Fruit fly (Drosophila melanogaster) whole organism: ENCODE data around the gene mxc.

Source experiments
- CG8478 ChIP-seq: fragments of >200 bp; optimal IDR thresholded peaks from 2 replicates; lab custom pipeline; 2018; ENCODE audit warnings: inconsistent platforms
- Dll ChIP-seq: fragments of >200 bp; optimal IDR thresholded peaks from 2 replicates; lab custom pipeline; 2017
- EcR ChIP-seq, 2 experiments: fragments of >200 bp; optimal IDR thresholded peaks; 2 replicates each; lab custom pipeline; 2017; ENCODE audit warnings: missing biosample characterization in 2 of 2, missing genetic modification characterization in 2 of 2, missing genetic modification reagents in 2 of 2
- pan ChIP-seq: fragments of >200 bp; optimal IDR thresholded peaks from 2 replicates; lab custom pipeline; 2017
- psq ChIP-seq: fragments of >200 bp; optimal IDR thresholded peaks from 2 replicates; lab custom pipeline; 2017
- usp ChIP-seq: fragments of >200 bp; optimal IDR thresholded peaks from 2 replicates; lab custom pipeline; 2017; ENCODE audit warnings: missing biosample characterization, missing genetic modification characterization, mixed read lengths

Gene mxc

dm6 chrX:9243417-9243884 lies at the start of gene mxc, which contains the start of gene Larp7:
Gene mxc, minus strand, starts transcription at chrX:9243467.
Gene Larp7, plus strand, starts transcription at chrX:9243817.
- TF ChIP-seq psq (no peak), usp (GFP tag; lab: Kevin White, UChicago) (no peak), pan (lab: Kevin White, UChicago) (no peak), Dll (lab: Kevin White, UChicago) (no peak), CG8478 (lab: Kevin White, UChicago) (no peak), EcR (GFP tag; optimal IDR thresholded peaks at IDR 0.05; lab: Kevin White, UChicago) (no peak)

dm6 chrX:9291270-9291669 lies 48.0 kb upstream of the mxc start:
- TF ChIP-seq EcR (GFP tag; optimal IDR thresholded peaks at IDR 0.05; lab: Kevin White, UChicago): no peak
- no peak for TF ChIP-seq Dll (lab: Kevin White, UChicago)
- no peak for TF ChIP-seq CG8478 (lab: Kevin White, UChicago)
- TF ChIP-seq usp (GFP tag; lab: Kevin White, UChicago): no peak
- no peak for TF ChIP-seq psq
- TF ChIP-seq pan (lab: Kevin White, UChicago): no peak

dm6 chrX:9286386-9286785 lies 43.1 kb upstream of the mxc start:
- no peak for TF ChIP-seq pan (lab: Kevin White, UChicago)
- TF ChIP-seq usp (GFP tag; lab: Kevin White, UChicago): no peak
- TF ChIP-seq EcR (GFP tag; optimal IDR thresholded peaks at IDR 0.05; lab: Kevin White, UChicago): no peak
- no peak for TF ChIP-seq Dll (lab: Kevin White, UChicago)
- TF ChIP-seq psq: no peak
- no peak for TF ChIP-seq CG8478 (lab: Kevin White, UChicago)

dm6 chrX:9284024-9284738 lies 40.9 kb upstream of the mxc start, which contains the start of gene lz:
Gene lz, plus strand, starts transcription at chrX:9284649.
- no peak for TF ChIP-seq usp (GFP tag; lab: Kevin White, UChicago)
- TF ChIP-seq Dll (lab: Kevin White, UChicago): peak; percentile 42

dm6 chrX:9282783-9283289 lies 39.6 kb upstream of the mxc start, which contains the start of gene c11.1:
Gene c11.1, minus strand, starts transcription at chrX:9283117.
- no peak for TF ChIP-seq CG8478 (lab: Kevin White, UChicago)
- no peak for TF ChIP-seq pan (lab: Kevin White, UChicago)
- no peak for TF ChIP-seq Dll (lab: Kevin White, UChicago)
- TF ChIP-seq usp (GFP tag; lab: Kevin White, UChicago): no peak
- TF ChIP-seq EcR (GFP tag; optimal IDR thresholded peaks at IDR 0.05; lab: Kevin White, UChicago): no peak
- no peak for TF ChIP-seq psq

dm6 chrX:9281998-9282644 lies 38.9 kb upstream of the mxc start:
- TF ChIP-seq CG8478 (lab: Kevin White, UChicago): no peak
- no peak for TF ChIP-seq EcR (GFP tag; optimal IDR thresholded peaks at IDR 0.05; lab: Kevin White, UChicago)
- no peak for TF ChIP-seq pan (lab: Kevin White, UChicago)
- no peak for TF ChIP-seq usp (GFP tag; lab: Kevin White, UChicago)

- TF ChIP-seq pan (lab: Kevin White, UChicago) (no peak), usp (GFP tag; lab: Kevin White, UChicago) (no peak), psq (no peak), Dll (lab: Kevin White, UChicago) (no peak), CG8478 (lab: Kevin White, UChicago) (no peak), EcR (GFP tag; optimal IDR thresholded peaks at IDR 0.05; lab: Kevin White, UChicago) (no peak)
Measured at dm6 chrX:9272830-9273507, 29.7 kb upstream of the mxc start, which contains the start of the genes Cfp1 and Aladin. Gene Cfp1, minus strand, starts transcription at chrX:9272960. Gene Aladin, plus strand, starts transcription at chrX:9273413.

dm6 chrX:9269825-9270224 lies 26.6 kb upstream of the mxc start, which contains the start of gene CG17440:
Gene CG17440, minus strand, starts transcription at chrX:9269925.
- no peak for TF ChIP-seq psq
- TF ChIP-seq EcR (GFP tag; optimal IDR thresholded peaks at IDR 0.05; lab: Kevin White, UChicago): no peak
- TF ChIP-seq pan (lab: Kevin White, UChicago): no peak
- TF ChIP-seq usp (GFP tag; lab: Kevin White, UChicago): no peak
- TF ChIP-seq CG8478 (lab: Kevin White, UChicago): no peak
- TF ChIP-seq Dll (lab: Kevin White, UChicago): no peak

- TF ChIP-seq CG8478 (lab: Kevin White, UChicago): no peak
- TF ChIP-seq usp (GFP tag; lab: Kevin White, UChicago): no peak
- TF ChIP-seq psq: no peak
- TF ChIP-seq Dll (lab: Kevin White, UChicago): no peak
- no peak for TF ChIP-seq pan (lab: Kevin White, UChicago)
- no peak for TF ChIP-seq EcR (GFP tag; optimal IDR thresholded peaks at IDR 0.05; lab: Kevin White, UChicago)
Measured at dm6 chrX:9267598-9267997, 24.3 kb upstream of the mxc start, which contains the start of gene Erk7. Gene Erk7, minus strand, starts transcription at chrX:9267698.

dm6 chrX:9266082-9266481 lies 22.8 kb upstream of the mxc start:
- no peak for TF ChIP-seq usp (GFP tag; lab: Kevin White, UChicago)
- TF ChIP-seq psq: no peak
- no peak for TF ChIP-seq CG8478 (lab: Kevin White, UChicago)

- TF ChIP-seq EcR (GFP tag; optimal IDR thresholded peaks at IDR 0.05; lab: Kevin White, UChicago): no peak
- no peak for TF ChIP-seq CG8478 (lab: Kevin White, UChicago)
- TF ChIP-seq psq: no peak
- no peak for TF ChIP-seq Dll (lab: Kevin White, UChicago)
- no peak for TF ChIP-seq usp (GFP tag; lab: Kevin White, UChicago)
- no peak for TF ChIP-seq pan (lab: Kevin White, UChicago)
Measured at dm6 chrX:9255964-9256520, 12.8 kb upstream of the mxc start, which contains the start of gene ric8a. Gene ric8a, plus strand, starts transcription at chrX:9256168.
